Worm (Caenorhabditis elegans) whole organism, mixed stage, embryonic: Measurements from ENCODE around the gene R02D5.24.
A peak's percentile ranks its signal among the peaks of the same experiment; 100 is the strongest.

Experiments used
- M03D4.4 ChIP-seq: sonication (generic microtip); optimal IDR thresholded peaks from 2 replicates; lab custom pipeline; 2017; ENCODE audit warnings: mild to moderate bottlenecking, missing genetic modification characterization, missing compliant biosample characterization
- blmp-1 ChIP-seq: fragments of 150-350 bp; optimal IDR thresholded peaks from 2 replicates; lab custom pipeline; 2014; ENCODE audit warnings: missing biosample characterization, missing genetic modification characterization
- ceh-39 ChIP-seq: fragments of 150-350 bp; optimal IDR thresholded peaks from 2 replicates; lab custom pipeline; 2014; ENCODE audit warnings: missing biosample characterization, missing genetic modification characterization
- ceh-43 ChIP-seq: fragments of 200-800 bp; sonication (Bioruptor generic); optimal IDR thresholded peaks from 2 replicates; lab custom pipeline; 2018; ENCODE audit warnings: mild to moderate bottlenecking, missing genetic modification characterization, moderate library complexity, missing compliant biosample characterization
- ceh-83 ChIP-seq: fragments of 200-800 bp; sonication (Bioruptor generic); optimal IDR thresholded peaks from 2 replicates; lab custom pipeline; 2018; ENCODE audit warnings: mild to moderate bottlenecking, missing genetic modification characterization, missing compliant biosample characterization
- ces-1 ChIP-seq: fragments of 150-350 bp; optimal IDR thresholded peaks from 2 replicates; lab custom pipeline; 2014; ENCODE audit warnings: missing biosample characterization, missing genetic modification reagents, missing genetic modification characterization
- cnd-1 ChIP-seq: fragments of 200-800 bp; sonication (Bioruptor generic); optimal IDR thresholded peaks from 2 replicates; lab custom pipeline; 2018; ENCODE audit warnings: mild to moderate bottlenecking, missing genetic modification characterization, missing compliant biosample characterization
- drap-1 ChIP-seq: fragments of 200-800 bp; sonication (Bioruptor generic); optimal IDR thresholded peaks from 3 replicates; lab custom pipeline; 2018; ENCODE audit warnings: mild to moderate bottlenecking, missing genetic modification characterization, missing compliant biosample characterization
- elt-1 ChIP-seq: sonication (generic microtip); optimal IDR thresholded peaks from 2 replicates; lab custom pipeline; 2017; ENCODE audit warnings: missing genetic modification characterization, mild to moderate bottlenecking, missing compliant biosample characterization, antibody characterized with exemption, moderate library complexity, borderline replicate concordance; ENCODE audit not compliant: insufficient read depth
- elt-3 ChIP-seq: fragments of 150-350 bp; optimal IDR thresholded peaks from 2 replicates; lab custom pipeline; 2014; ENCODE audit warnings: missing biosample characterization, missing genetic modification characterization
- flh-1 ChIP-seq: fragments of 200-800 bp; sonication (Bioruptor generic); optimal IDR thresholded peaks from 2 replicates; lab custom pipeline; 2018; ENCODE audit warnings: mild to moderate bottlenecking, missing genetic modification characterization, moderate library complexity, missing compliant biosample characterization
- ham-2 ChIP-seq: fragments of 200-800 bp; sonication (Bioruptor generic); optimal IDR thresholded peaks from 2 replicates; lab custom pipeline; 2018; ENCODE audit warnings: mild to moderate bottlenecking, missing genetic modification characterization, missing compliant biosample characterization
- hlh-1 ChIP-seq: fragments of 150-350 bp; optimal IDR thresholded peaks from 2 replicates; lab custom pipeline; 2014; ENCODE audit warnings: missing biosample characterization, missing genetic modification reagents, missing genetic modification characterization
- lin-13 ChIP-seq: fragments of 150-350 bp; optimal IDR thresholded peaks from 2 replicates; lab custom pipeline; 2014; ENCODE audit warnings: missing biosample characterization, missing genetic modification characterization
- lin-32 ChIP-seq: fragments of 200-800 bp; sonication (Bioruptor generic); optimal IDR thresholded peaks from 2 replicates; lab custom pipeline; 2018; ENCODE audit warnings: mild to moderate bottlenecking, missing genetic modification characterization, missing compliant biosample characterization
- lsy-2 ChIP-seq: fragments of 150-350 bp; optimal IDR thresholded peaks from 2 replicates; lab custom pipeline; 2014; ENCODE audit warnings: missing biosample characterization, missing genetic modification characterization
- mab-5 ChIP-seq: fragments of 150-350 bp; optimal IDR thresholded peaks from 2 replicates; lab custom pipeline; 2014; ENCODE audit warnings: missing biosample characterization, missing genetic modification characterization
- mep-1 ChIP-seq: fragments of 150-350 bp; optimal IDR thresholded peaks from 2 replicates; lab custom pipeline; 2017; ENCODE audit warnings: missing biosample characterization, missing genetic modification reagents, missing genetic modification characterization, inconsistent platforms
- nhr-237 ChIP-seq: fragments of 150-350 bp; optimal IDR thresholded peaks from 2 replicates; lab custom pipeline; 2014; ENCODE audit warnings: missing biosample characterization, missing genetic modification characterization
- nhr-28 ChIP-seq: fragments of 150-350 bp; optimal IDR thresholded peaks from 2 replicates; lab custom pipeline; 2014; ENCODE audit warnings: missing biosample characterization, missing genetic modification characterization
- nhr-76 ChIP-seq: sonication (generic microtip); optimal IDR thresholded peaks from 2 replicates; lab custom pipeline; 2017; ENCODE audit warnings: missing biosample characterization, missing genetic modification characterization
- pha-4 ChIP-seq: fragments of 150-350 bp; optimal IDR thresholded peaks from 2 replicates; lab custom pipeline; 2018; ENCODE audit warnings: missing biosample characterization, missing genetic modification reagents, missing genetic modification characterization
- sem-2 ChIP-seq: fragments of 200-800 bp; sonication (Bioruptor generic); optimal IDR thresholded peaks from 2 replicates; lab custom pipeline; 2018; ENCODE audit warnings: mild to moderate bottlenecking, missing genetic modification characterization, missing compliant biosample characterization
- snpc-4 ChIP-seq: fragments of 150-350 bp; optimal IDR thresholded peaks from 2 replicates; lab custom pipeline; 2014; ENCODE audit warnings: missing biosample characterization, missing genetic modification characterization
- sptf-1 ChIP-seq: sonication (generic microtip); optimal IDR thresholded peaks from 2 replicates; lab custom pipeline; 2017; ENCODE audit warnings: mild to moderate bottlenecking, missing genetic modification characterization, moderate library complexity, missing compliant biosample characterization
- unc-120 ChIP-seq: sonication (generic microtip); optimal IDR thresholded peaks from 2 replicates; lab custom pipeline; 2017; ENCODE audit warnings: missing genetic modification characterization, missing compliant biosample characterization; ENCODE audit not compliant: poor library complexity, severe bottlenecking
- unc-62 ChIP-seq: fragments of 150-350 bp; optimal IDR thresholded peaks from 2 replicates; lab custom pipeline; 2014; ENCODE audit warnings: missing biosample characterization, missing genetic modification reagents, missing genetic modification characterization
- zip-8 ChIP-seq: fragments of 150-350 bp; optimal IDR thresholded peaks from 2 replicates; lab custom pipeline; 2014; ENCODE audit warnings: missing biosample characterization, missing genetic modification characterization

Gene R02D5.24

DNA sequence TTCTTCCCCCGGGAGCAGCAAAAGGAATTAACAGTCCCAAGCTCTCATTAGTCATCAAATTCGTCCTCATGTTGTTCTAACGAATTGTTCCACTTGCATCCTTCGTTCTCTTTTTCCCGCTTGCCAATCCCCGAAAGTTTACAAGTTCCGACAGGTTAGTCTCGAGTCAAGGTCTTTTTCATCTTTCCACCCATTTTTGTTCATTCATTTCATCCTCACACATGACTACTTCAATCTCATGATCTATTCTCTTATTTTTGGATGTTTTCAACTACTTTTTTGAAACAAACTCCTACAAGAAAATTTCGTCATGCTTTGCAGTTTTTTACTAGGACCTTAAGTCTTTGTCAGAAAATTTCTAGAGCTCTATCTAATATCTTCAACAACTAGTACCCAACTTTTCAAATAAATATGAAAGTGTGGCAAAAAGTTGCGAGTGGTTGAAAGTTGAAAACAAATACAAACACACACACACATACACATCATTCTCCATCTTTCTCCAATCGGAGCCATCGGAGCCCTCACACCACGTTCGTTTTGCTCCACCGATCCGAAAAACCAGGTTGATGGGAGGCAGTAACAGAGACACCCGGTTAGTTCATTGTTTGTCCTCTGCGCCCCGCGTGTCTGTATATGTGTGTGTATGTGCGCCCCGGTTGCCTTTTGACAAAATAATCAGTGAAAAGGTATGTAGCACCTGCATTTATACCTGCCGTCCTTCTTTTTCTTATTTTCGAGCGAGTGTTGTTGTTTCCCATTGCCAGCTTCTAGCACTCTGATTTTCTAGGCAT, 1.9 kb upstream of the R02D5.24 start:
- no peak for TF ChIP-seq ceh-83 (GFP tag; lab: Kevin White, UChicago)
- peak; percentile 23 for TF ChIP-seq drap-1 (GFP tag; lab: Kevin White, UChicago)
- TF ChIP-seq snpc-4 (tag; lab: Kevin White, UChicago) = no peak
- TF ChIP-seq mep-1 (tag; lab: Kevin White, UChicago) = no peak

DNA sequence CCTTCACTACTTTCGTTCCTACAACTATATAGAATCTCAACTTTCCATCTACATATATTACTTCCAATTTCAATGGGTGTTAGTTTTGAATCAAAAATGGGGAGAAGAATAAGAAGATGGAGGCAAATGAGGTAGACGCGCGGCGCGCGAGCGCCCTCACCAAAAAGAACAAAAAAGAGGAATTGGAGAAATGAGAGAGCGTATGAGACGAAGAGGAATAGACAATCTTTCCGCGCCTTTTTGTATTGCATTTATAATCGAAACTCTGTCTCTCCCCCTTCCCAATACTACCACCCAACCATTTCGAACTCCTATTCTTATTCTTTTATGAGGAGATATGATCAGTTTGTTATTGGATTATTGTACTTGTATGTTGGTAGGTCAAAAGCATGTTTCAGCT, 586 bp upstream of the R02D5.24 start:
- TF ChIP-seq lsy-2 (tag; lab: Kevin White, UChicago) = no peak
- peak; percentile 15 for TF ChIP-seq ces-1
- TF ChIP-seq, all 35 proteins: peak for 1

DNA sequence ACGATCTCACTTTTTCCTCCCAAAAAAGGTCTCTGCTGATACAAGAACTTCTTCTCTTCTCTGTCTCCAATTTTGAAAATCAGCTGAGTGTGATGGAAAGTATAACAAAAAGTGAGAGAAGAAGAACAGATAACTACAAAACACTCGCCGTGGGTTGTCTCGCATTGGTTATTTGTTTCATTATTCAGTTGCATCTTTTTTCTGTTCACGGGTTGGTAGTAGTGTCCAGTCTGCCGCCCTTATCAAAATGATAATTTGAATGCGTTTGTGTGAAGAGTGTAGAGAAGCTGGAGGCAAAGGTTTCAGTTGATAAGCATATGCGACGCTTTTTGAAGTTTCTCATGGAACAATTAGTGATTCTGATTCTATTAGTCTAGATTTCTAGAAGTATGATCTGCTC, 1.9 kb downstream of the R02D5.24 start:
- TF ChIP-seq snpc-4 (tag; lab: Kevin White, UChicago) (no peak), M03D4.4 (tag; lab: Kevin White, UChicago) (no peak), sem-2 (no peak), unc-120 (no peak), nhr-76 (tag; lab: Kevin White, UChicago) (no peak), ceh-43 (GFP tag; lab: Kevin White, UChicago) (no peak), drap-1 (GFP tag; lab: Kevin White, UChicago) (no peak), lin-13 (tag; lab: Kevin White, UChicago) (no peak), lsy-2 (tag; lab: Kevin White, UChicago) (no peak), nhr-237 (tag; lab: Kevin White, UChicago) (no peak), zip-8 (tag; lab: Kevin White, UChicago) (no peak), blmp-1 (tag; lab: Kevin White, UChicago) (no peak), elt-1 (tag; lab: Kevin White, UChicago) (no peak), flh-1 (GFP tag; lab: Kevin White, UChicago) (no peak), ceh-83 (GFP tag; lab: Kevin White, UChicago) (no peak), ham-2 (GFP tag; lab: Kevin White, UChicago) (no peak), hlh-1 (tag; lab: Kevin White, UChicago) (no peak)

DNA sequence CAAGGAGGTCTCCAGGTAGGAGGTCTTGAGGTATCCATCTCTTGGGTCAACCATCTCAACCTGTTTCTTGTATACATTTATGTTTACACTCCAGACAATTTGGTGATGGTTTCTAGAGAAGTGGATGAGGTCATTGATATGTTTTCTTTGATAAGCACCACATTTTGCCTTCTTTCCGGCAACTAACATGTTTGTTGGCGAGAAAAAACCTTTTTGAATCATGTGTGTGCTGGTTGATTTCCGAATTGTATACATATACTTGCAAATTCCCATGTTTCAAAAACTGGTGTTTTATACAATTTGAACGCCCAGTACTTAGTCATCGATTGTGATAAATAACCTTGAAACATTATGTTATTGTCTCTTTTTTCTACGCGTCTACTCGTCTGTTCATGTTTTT, 3.0 kb downstream of the R02D5.24 start:
- no peak for TF ChIP-seq unc-62 (GFP tag; lab: Kevin White, UChicago)
- TF ChIP-seq pha-4 = no peak
- no peak for TF ChIP-seq nhr-237 (tag; lab: Kevin White, UChicago)
- TF ChIP-seq cnd-1 (tag; lab: Kevin White, UChicago) = no peak
- no peak for TF ChIP-seq lin-13 (tag; lab: Kevin White, UChicago)
- no peak for TF ChIP-seq mab-5

DNA sequence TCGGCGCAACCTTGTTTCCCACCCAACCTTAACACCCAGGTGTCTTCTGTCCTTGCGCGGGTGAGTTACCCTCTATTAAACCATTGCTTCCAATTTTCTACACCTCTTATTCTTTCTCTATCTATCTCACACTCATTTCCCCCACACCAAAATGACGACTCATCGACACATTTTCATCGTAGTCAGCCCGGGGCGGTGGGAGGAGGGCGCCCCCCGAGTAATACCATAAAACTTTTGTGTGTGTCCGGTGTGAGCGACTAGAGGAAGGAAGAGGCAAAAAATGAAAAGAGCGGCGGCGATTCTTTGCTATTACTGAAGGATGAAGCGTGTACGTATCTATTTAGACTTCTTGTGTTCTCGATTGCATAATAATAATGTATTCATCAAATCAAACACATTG, 3.6 kb downstream of the R02D5.24 start:
- TF ChIP-seq elt-3 (no peak), drap-1 (GFP tag; lab: Kevin White, UChicago) (peak; percentile 66), ceh-39 (tag; lab: Kevin White, UChicago) (no peak), nhr-76 (tag; lab: Kevin White, UChicago) (no peak), unc-120 (no peak), M03D4.4 (tag; lab: Kevin White, UChicago) (peak; percentile 29), cnd-1 (tag; lab: Kevin White, UChicago) (no peak), nhr-28 (tag; lab: Kevin White, UChicago) (no peak)

DNA sequence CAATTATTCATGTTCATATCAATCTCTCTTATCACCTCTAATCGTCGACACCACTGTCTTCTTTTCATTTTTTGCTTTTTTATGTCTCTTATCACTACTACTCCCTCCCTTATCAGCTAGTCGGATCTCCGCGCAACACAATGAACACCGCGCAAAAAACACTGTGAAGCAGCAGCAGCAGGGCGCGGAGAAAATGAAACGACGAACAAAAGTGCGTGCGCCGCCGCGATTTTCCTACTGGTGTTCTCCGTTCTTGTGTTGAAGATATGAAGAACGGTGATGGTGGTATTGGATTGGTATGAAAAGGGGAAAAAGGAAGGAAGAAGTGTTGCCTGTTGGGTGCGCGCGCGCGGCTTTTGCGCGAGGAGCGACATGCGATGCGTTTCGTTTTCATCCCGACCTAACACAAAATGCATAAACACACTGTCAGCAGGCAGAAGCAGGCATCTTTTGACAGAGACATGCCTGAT, 4.6 kb downstream of the R02D5.24 start:
- peak; percentile 30 for TF ChIP-seq sptf-1
- peak; percentile 15 for TF ChIP-seq cnd-1 (tag; lab: Kevin White, UChicago)
- TF ChIP-seq sem-2 = peak; percentile 7
- peak; percentile 14 for TF ChIP-seq elt-3
- no peak for TF ChIP-seq nhr-237 (tag; lab: Kevin White, UChicago)
- peak; percentile 95 for TF ChIP-seq ham-2 (GFP tag; lab: Kevin White, UChicago)
- TF ChIP-seq elt-1 (tag; lab: Kevin White, UChicago) = peak; percentile 92
- peak; percentile 62 for TF ChIP-seq drap-1 (GFP tag; lab: Kevin White, UChicago)
- TF ChIP-seq ceh-43 (GFP tag; lab: Kevin White, UChicago) = no peak
- TF ChIP-seq lin-32 (GFP tag; lab: Kevin White, UChicago) = no peak
- TF ChIP-seq flh-1 (GFP tag; lab: Kevin White, UChicago) = no peak
- TF ChIP-seq mep-1 (tag; lab: Kevin White, UChicago) = no peak
- no peak for TF ChIP-seq ces-1
